Worm (Caenorhabditis elegans): ENCODE measurements around the gene K02E7.10.

Gene K02E7.10

DNA sequence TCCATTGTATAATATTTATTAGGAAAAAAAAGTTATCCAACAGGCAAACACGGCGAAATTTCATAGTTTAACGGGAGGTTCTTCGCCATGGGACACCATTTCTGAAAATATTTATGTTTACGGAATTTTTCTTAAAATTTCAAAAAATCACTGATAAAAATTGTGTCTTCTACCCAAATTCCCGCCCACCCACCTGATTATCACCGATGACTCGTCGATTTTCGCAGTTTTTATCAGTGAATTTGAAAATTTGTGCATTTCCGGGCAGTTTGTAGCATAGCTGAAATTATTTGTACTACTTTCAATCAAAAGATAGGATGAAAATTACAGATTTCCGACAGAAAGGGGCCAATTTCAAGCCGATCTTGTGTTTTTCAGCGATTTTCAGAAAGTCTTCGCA is 34.6 kb upstream of the K02E7.10 start:
- no peak for TF ChIP-seq nhr-28 (tag; optimal IDR thresholded peaks at IDR 0.05)
- TF ChIP-seq snpc-4 (tag; optimal IDR thresholded peaks at IDR 0.05), result no peak
- no peak for TF ChIP-seq nhr-76 (tag; optimal IDR thresholded peaks at IDR 0.05)
- no peak for TF ChIP-seq ceh-43 (GFP tag; optimal IDR thresholded peaks at IDR 0.05)
- TF ChIP-seq ceh-83 (GFP tag; optimal IDR thresholded peaks at IDR 0.05), result no peak
- TF ChIP-seq cnd-1 (tag; optimal IDR thresholded peaks at IDR 0.05), result no peak
- no peak for TF ChIP-seq nhr-12 (tag; optimal IDR thresholded peaks at IDR 0.05)
- no peak for TF ChIP-seq blmp-1 (tag; optimal IDR thresholded peaks at IDR 0.05)

DNA sequence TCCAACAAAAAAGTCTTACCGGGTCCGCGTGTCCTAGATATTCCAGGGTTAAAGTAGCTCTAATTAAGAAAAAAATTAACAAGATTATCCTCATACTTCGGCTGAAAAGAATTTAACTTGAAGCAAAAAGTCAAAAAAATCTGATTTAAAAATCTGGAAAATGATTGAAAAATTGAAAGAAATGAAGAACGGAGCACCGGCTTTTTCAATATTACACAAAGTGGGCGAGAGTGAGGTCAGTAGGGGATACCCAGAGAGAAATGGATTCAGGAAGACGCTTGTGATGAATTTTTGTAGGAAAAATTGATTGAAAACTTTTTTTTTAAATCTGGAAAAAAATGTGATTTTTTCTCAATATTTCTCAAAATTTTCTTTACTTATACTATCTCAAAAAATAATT is 33.9 kb upstream of the K02E7.10 start, which contains the start of gene pho-14:
Gene pho-14 (minus strand): TSS at position 101 of the 400 bp plus-strand sequence.
- TF ChIP-seq pha-4 (tag; optimal IDR thresholded peaks at IDR 0.05) (no peak), unc-120 (tag; optimal IDR thresholded peaks at IDR 0.05; ENCODE audit: poor library complexity, severe bottlenecking) (no peak), ceh-43 (GFP tag; optimal IDR thresholded peaks at IDR 0.05) (no peak), unc-39 (tag; optimal IDR thresholded peaks at IDR 0.05) (no peak), lin-32 (GFP tag; optimal IDR thresholded peaks at IDR 0.05) (no peak), sptf-1 (tag; optimal IDR thresholded peaks at IDR 0.05) (no peak), M03D4.4 (tag; optimal IDR thresholded peaks at IDR 0.05) (no peak), mep-1 (tag; optimal IDR thresholded peaks at IDR 0.05) (no peak), lsy-2 (tag; optimal IDR thresholded peaks at IDR 0.05) (no peak), ceh-83 (GFP tag; optimal IDR thresholded peaks at IDR 0.05) (no peak)

DNA sequence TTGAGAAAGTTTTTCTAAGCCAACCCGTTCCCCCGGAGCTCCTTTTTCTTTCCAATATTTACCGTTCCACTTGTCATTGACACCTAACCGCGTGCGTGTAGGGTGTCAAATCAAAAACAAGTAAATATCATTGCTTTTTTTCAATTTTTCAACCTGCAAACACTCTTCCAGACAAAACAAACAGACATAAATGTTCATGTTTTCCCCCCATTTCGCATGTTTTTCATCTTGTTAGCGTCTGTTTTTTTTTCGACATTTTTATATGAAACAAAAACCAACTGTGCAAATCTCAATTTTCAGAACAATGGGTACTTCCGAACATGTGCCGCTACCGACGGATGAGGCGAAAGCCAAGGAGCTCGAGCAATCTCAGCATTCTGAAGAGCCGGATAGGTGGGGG is 24.9 kb upstream of the K02E7.10 start, which contains the start of gene snf-3:
Gene snf-3 (plus strand): TSS at position 301 of the 400 bp plus-strand sequence.
- no peak for TF ChIP-seq nhr-12 (tag; optimal IDR thresholded peaks at IDR 0.05)
- no peak for TF ChIP-seq ceh-43 (GFP tag; optimal IDR thresholded peaks at IDR 0.05)
- TF ChIP-seq unc-39 (tag; optimal IDR thresholded peaks at IDR 0.05), result no peak
- TF ChIP-seq nhr-2 (tag; optimal IDR thresholded peaks at IDR 0.05), result no peak
- no peak for TF ChIP-seq hlh-1 (tag; optimal IDR thresholded peaks at IDR 0.05)
- TF ChIP-seq ztf-11 (tag; optimal IDR thresholded peaks at IDR 0.05), result no peak
- TF ChIP-seq lin-32 (GFP tag; optimal IDR thresholded peaks at IDR 0.05), result no peak
- TF ChIP-seq zip-8 (tag; optimal IDR thresholded peaks at IDR 0.05), result no peak
- no peak for TF ChIP-seq mab-5 (tag; optimal IDR thresholded peaks at IDR 0.05)
- TF ChIP-seq pha-4 (tag; optimal IDR thresholded peaks at IDR 0.05), result no peak
- TF ChIP-seq bed-3 (GFP tag; optimal IDR thresholded peaks at IDR 0.05), result no peak
- TF ChIP-seq tbx-8 (GFP tag; optimal IDR thresholded peaks at IDR 0.05), result no peak
- TF ChIP-seq unc-120 (tag; optimal IDR thresholded peaks at IDR 0.05; ENCODE audit: poor library complexity, severe bottlenecking), result no peak
- no peak for TF ChIP-seq elt-1 (tag; optimal IDR thresholded peaks at IDR 0.05; ENCODE audit: borderline replicate concordance, insufficient read depth)
- no peak for TF ChIP-seq cnd-1 (tag; optimal IDR thresholded peaks at IDR 0.05)
- TF ChIP-seq lin-13 (tag; optimal IDR thresholded peaks at IDR 0.05), result no peak
- TF ChIP-seq elt-3 (tag; optimal IDR thresholded peaks at IDR 0.05), result no peak

DNA sequence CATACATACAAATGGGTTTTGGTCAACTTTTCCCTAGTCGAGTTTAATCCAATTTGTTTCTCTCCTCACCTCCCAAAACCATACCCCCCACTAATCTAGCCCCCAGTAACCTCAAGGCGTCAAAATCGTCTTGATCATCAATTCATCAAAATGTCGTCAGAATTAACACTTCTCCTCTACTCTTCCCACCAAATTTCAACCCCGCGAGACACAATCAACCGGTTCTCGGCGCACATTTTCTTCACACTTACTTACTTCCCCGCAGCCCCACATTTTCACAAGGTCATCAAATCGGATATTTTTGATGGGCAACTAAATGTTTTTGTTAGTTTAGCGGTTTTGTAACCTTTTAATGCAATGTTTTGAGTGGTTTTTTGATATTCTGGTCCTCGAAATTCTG is 23.9 kb upstream of the K02E7.10 start:
- TF ChIP-seq sem-2 (GFP tag; optimal IDR thresholded peaks at IDR 0.05) (no peak), unc-39 (tag; optimal IDR thresholded peaks at IDR 0.05) (no peak), nhr-28 (tag; optimal IDR thresholded peaks at IDR 0.05) (no peak), hlh-1 (tag; optimal IDR thresholded peaks at IDR 0.05) (no peak), mep-1 (tag; optimal IDR thresholded peaks at IDR 0.05) (no peak), unc-120 (tag; optimal IDR thresholded peaks at IDR 0.05; ENCODE audit: poor library complexity, severe bottlenecking) (no peak), flh-1 (GFP tag; optimal IDR thresholded peaks at IDR 0.05) (no peak), mab-5 (tag; optimal IDR thresholded peaks at IDR 0.05) (no peak), nhr-237 (tag; optimal IDR thresholded peaks at IDR 0.05) (no peak), ztf-11 (tag; optimal IDR thresholded peaks at IDR 0.05) (no peak), bed-3 (GFP tag; optimal IDR thresholded peaks at IDR 0.05) (no peak), ces-1 (GFP tag; optimal IDR thresholded peaks at IDR 0.05) (no peak), ham-2 (GFP tag; optimal IDR thresholded peaks at IDR 0.05) (no peak), unc-62 (GFP tag; optimal IDR thresholded peaks at IDR 0.05) (no peak), lsy-2 (tag; optimal IDR thresholded peaks at IDR 0.05) (no peak), snpc-4 (tag; optimal IDR thresholded peaks at IDR 0.05) (no peak), tbx-8 (GFP tag; optimal IDR thresholded peaks at IDR 0.05) (no peak), ceh-43 (GFP tag; optimal IDR thresholded peaks at IDR 0.05) (no peak), blmp-1 (tag; optimal IDR thresholded peaks at IDR 0.05) (no peak)
